Worm (Caenorhabditis elegans): Measurements from ENCODE around the gene fbxb-78.

ce11 chrIV:4755929-4756655 is 18.7 kb downstream of the fbxb-78 start, which contains the start of the genes fbxb-77 and Y17G9B.11:
- TF ChIP-seq jun-1 (tag; optimal IDR thresholded peaks at IDR 0.05) (no peak), mdl-1 (tag; optimal IDR thresholded peaks at IDR 0.05) (no peak), nhr-12 (tag; optimal IDR thresholded peaks at IDR 0.05) (no peak), skn-1 (tag; optimal IDR thresholded peaks at IDR 0.05) (no peak), nfya-1 (tag; optimal IDR thresholded peaks at IDR 0.05; ENCODE audit: insufficient read depth) (no peak), fos-1 (tag; optimal IDR thresholded peaks at IDR 0.05) (no peak), nhr-76 (tag; optimal IDR thresholded peaks at IDR 0.05) (no peak), egl-27 (tag; optimal IDR thresholded peaks at IDR 0.05) (no peak), elt-1 (tag; optimal IDR thresholded peaks at IDR 0.05) (no peak), pha-4 (tag; optimal IDR thresholded peaks at IDR 0.05) (no peak), lin-15B (tag; optimal IDR thresholded peaks at IDR 0.05) (no peak), nhr-11 (tag; optimal IDR thresholded peaks at IDR 0.05) (no peak)

Measured in whole organism, L3 larva.